Fruit fly (Drosophila melanogaster) whole organism, prepupa: ENCODE results near the gene ftz.

Experiments
- Blimp-1 ChIP-seq: fragments of 200-800 bp; sonication (Bioruptor generic); optimal IDR thresholded peaks from 3 replicates; lab custom pipeline; 2017; ENCODE audit warnings: missing biosample characterization, missing genetic modification characterization, mild to moderate bottlenecking, moderate library complexity, missing genetic modification reagents
- CG10669 ChIP-seq: fragments of 200-800 bp; sonication (Bioruptor generic); optimal IDR thresholded peaks from 3 replicates; lab custom pipeline; 2018; ENCODE audit warnings: missing biosample characterization, mild to moderate bottlenecking, missing genetic modification characterization, moderate library complexity
- CG11762 ChIP-seq: fragments of 200-800 bp; sonication (Bioruptor generic); optimal IDR thresholded peaks from 3 replicates; lab custom pipeline; 2016; ENCODE audit warnings: missing biosample characterization, missing genetic modification characterization; ENCODE audit not compliant: insufficient read depth
- CG11902 ChIP-seq: fragments of 200-800 bp; sonication (Bioruptor generic); optimal IDR thresholded peaks from 3 replicates; lab custom pipeline; 2016; ENCODE audit warnings: missing biosample characterization, missing genetic modification characterization
- CG15336 ChIP-seq: fragments of 200-800 bp; sonication (Bioruptor generic); IDR thresholded peaks from 2 replicates; pipeline ENCODE4 v1.3.6; 2022; ENCODE audit warnings: missing biosample characterization, missing genetic modification characterization
- CG1621 ChIP-seq: fragments of 200-800 bp; sonication (Bioruptor generic); optimal IDR thresholded peaks from 3 replicates; lab custom pipeline; 2018; ENCODE audit warnings: missing biosample characterization, mild to moderate bottlenecking, missing genetic modification characterization
- CG3032 ChIP-seq: fragments of 200-800 bp; optimal IDR thresholded peaks from 2 replicates; lab custom pipeline; 2019; ENCODE audit warnings: missing biosample characterization, mild to moderate bottlenecking, missing genetic modification characterization, moderate library complexity
- CG31627 ChIP-seq: fragments of 200-800 bp; sonication (Bioruptor generic); optimal IDR thresholded peaks from 3 replicates; lab custom pipeline; 2016; ENCODE audit warnings: missing biosample characterization, missing genetic modification characterization
- CG34406 ChIP-seq: fragments of 200-800 bp; sonication (Bioruptor generic); optimal IDR thresholded peaks from 3 replicates; lab custom pipeline; 2016; ENCODE audit warnings: missing biosample characterization, missing genetic modification characterization
- CG3919 ChIP-seq: fragments of 200-800 bp; sonication (Bioruptor generic); optimal IDR thresholded peaks from 3 replicates; lab custom pipeline; 2016; ENCODE audit warnings: missing biosample characterization, missing genetic modification characterization
- CG6792 ChIP-seq: fragments of 200-800 bp; sonication (Bioruptor generic); optimal IDR thresholded peaks from 3 replicates; lab custom pipeline; 2016; ENCODE audit warnings: missing biosample characterization, missing genetic modification characterization
- CG8119 ChIP-seq: fragments of 200-800 bp; sonication (Bioruptor generic); IDR thresholded peaks from 3 replicates; pipeline ENCODE4 v1.3.6; 2022; ENCODE audit warnings: missing biosample characterization, missing genetic modification characterization
- CG8319 ChIP-seq: fragments of 200-800 bp; sonication (Bioruptor generic); optimal IDR thresholded peaks from 3 replicates; lab custom pipeline; 2016; ENCODE audit warnings: missing biosample characterization, missing genetic modification characterization
- CG8632 ChIP-seq: fragments of 200-800 bp; sonication (Bioruptor generic); optimal IDR thresholded peaks from 3 replicates; lab custom pipeline; 2016; ENCODE audit warnings: missing biosample characterization, missing genetic modification characterization
- Eip75B ChIP-seq: fragments of 200-800 bp; sonication (Bioruptor generic); optimal IDR thresholded peaks from 3 replicates; lab custom pipeline; 2016; ENCODE audit warnings: missing biosample characterization, missing genetic modification characterization
- Eip78C ChIP-seq: fragments of 200-800 bp; sonication (Bioruptor generic); peaks from one replicate; lab custom pipeline; 2016; ENCODE audit warnings: missing biosample characterization, missing genetic modification characterization
- Eip93F ChIP-seq: fragments of 200-800 bp; sonication (Bioruptor generic); optimal IDR thresholded peaks from 2 replicates; lab custom pipeline; 2016; ENCODE audit warnings: missing biosample characterization, mild to moderate bottlenecking, missing genetic modification characterization
- Ets96B ChIP-seq: fragments of 200-800 bp; optimal IDR thresholded peaks from 2 replicates; lab custom pipeline; 2019; ENCODE audit warnings: missing biosample characterization, mild to moderate bottlenecking, missing genetic modification characterization, moderate library complexity
- Gug ChIP-seq: fragments of 200-800 bp; sonication (Bioruptor generic); IDR thresholded peaks from 2 replicates; pipeline ENCODE4 v1.3.6; 2022; ENCODE audit warnings: missing biosample characterization, missing genetic modification characterization
- Hr38 ChIP-seq: sonication (Bioruptor generic); optimal IDR thresholded peaks from 2 replicates; lab custom pipeline; 2016; ENCODE audit warnings: missing biosample characterization, missing genetic modification characterization
- Hr4 ChIP-seq: fragments of 200-800 bp; sonication (Bioruptor generic); optimal IDR thresholded peaks from 3 replicates; lab custom pipeline; 2016; ENCODE audit warnings: missing biosample characterization, missing genetic modification characterization
- Lpt ChIP-seq: fragments of 200-800 bp; sonication (Bioruptor generic); optimal IDR thresholded peaks from 3 replicates; lab custom pipeline; 2016; ENCODE audit warnings: missing biosample characterization, missing genetic modification characterization
- OdsH ChIP-seq: fragments of 200-800 bp; sonication (Bioruptor generic); optimal IDR thresholded peaks from 3 replicates; lab custom pipeline; 2016; ENCODE audit warnings: missing biosample characterization, missing genetic modification characterization
- Smox ChIP-seq: fragments of 200-800 bp; sonication (Bioruptor generic); optimal IDR thresholded peaks from 3 replicates; lab custom pipeline; 2016; ENCODE audit warnings: missing biosample characterization, missing genetic modification characterization
- Sox102F ChIP-seq: fragments of 200-800 bp; sonication (Bioruptor generic); optimal IDR thresholded peaks from 2 replicates; lab custom pipeline; 2016; ENCODE audit warnings: missing biosample characterization, mild to moderate bottlenecking, missing genetic modification characterization
- Sox14 ChIP-seq: fragments of 200-800 bp; sonication (Bioruptor generic); optimal IDR thresholded peaks from 3 replicates; lab custom pipeline; 2016; ENCODE audit warnings: missing biosample characterization, missing genetic modification characterization
- Sox15 ChIP-seq: fragments of 200-800 bp; sonication (Bioruptor generic); optimal IDR thresholded peaks from 3 replicates; lab custom pipeline; 2016; ENCODE audit warnings: missing biosample characterization, missing genetic modification characterization
- achi ChIP-seq: fragments of 200-800 bp; sonication (Bioruptor generic); optimal IDR thresholded peaks from 3 replicates; lab custom pipeline; 2016; ENCODE audit warnings: missing biosample characterization, missing genetic modification characterization
- acj6 ChIP-seq: fragments of 200-800 bp; sonication (Bioruptor generic); optimal IDR thresholded peaks from 3 replicates; lab custom pipeline; 2016; ENCODE audit warnings: missing biosample characterization, missing genetic modification characterization
- cyc ChIP-seq: fragments of 200-800 bp; sonication (Bioruptor generic); optimal IDR thresholded peaks from 3 replicates; lab custom pipeline; 2016; ENCODE audit warnings: missing biosample characterization, missing genetic modification characterization
- dsx ChIP-seq: fragments of 200-800 bp; optimal IDR thresholded peaks from 3 replicates; lab custom pipeline; 2019; ENCODE audit warnings: missing biosample characterization, mild to moderate bottlenecking, missing genetic modification characterization, moderate library complexity; ENCODE audit not compliant: poor library complexity, severe bottlenecking
- eg ChIP-seq: fragments of 200-800 bp; sonication (Bioruptor generic); IDR thresholded peaks from 3 replicates; pipeline ENCODE4 v1.3.6; 2022; ENCODE audit warnings: missing biosample characterization, missing genetic modification characterization
- esn ChIP-seq: fragments of 200-800 bp; sonication (Bioruptor generic); optimal IDR thresholded peaks from 2 replicates; lab custom pipeline; 2016; ENCODE audit warnings: missing biosample characterization, mild to moderate bottlenecking, missing genetic modification characterization, moderate library complexity
- fd59A ChIP-seq: fragments of 200-800 bp; sonication (Bioruptor generic); optimal IDR thresholded peaks from 2 replicates; lab custom pipeline; 2017; ENCODE audit warnings: missing biosample characterization, mild to moderate bottlenecking, missing genetic modification characterization, missing genetic modification reagents
- fkh ChIP-seq: fragments of 200-800 bp; sonication (Bioruptor generic); optimal IDR thresholded peaks from 3 replicates; lab custom pipeline; 2017; ENCODE audit warnings: missing biosample characterization, mild to moderate bottlenecking, missing genetic modification characterization, moderate library complexity
- lz ChIP-seq: fragments of 200-800 bp; sonication (Bioruptor generic); optimal IDR thresholded peaks from 3 replicates; lab custom pipeline; 2016; ENCODE audit warnings: missing biosample characterization, missing genetic modification characterization
- pdm3 ChIP-seq: fragments of 200-800 bp; sonication (Bioruptor generic); optimal IDR thresholded peaks from 3 replicates; lab custom pipeline; 2016; ENCODE audit warnings: missing biosample characterization, missing genetic modification characterization
- ss ChIP-seq, 2 experiments: fragments of 200-800 bp; sonication (Bioruptor generic); optimal IDR thresholded peaks; 2 replicates in 1 of 2; 3 replicates in 1 of 2; lab custom pipeline; 2017 to 2018; ENCODE audit warnings: mild to moderate bottlenecking in 2 of 2, missing biosample characterization in 2 of 2, missing genetic modification characterization in 2 of 2, moderate library complexity in 1 of 2
- svp ChIP-seq: fragments of 200-800 bp; sonication (Bioruptor generic); peaks from one replicate; lab custom pipeline; 2016; ENCODE audit warnings: missing biosample characterization, missing genetic modification characterization
- vri ChIP-seq: fragments of 200-800 bp; sonication (Bioruptor generic); optimal IDR thresholded peaks from 3 replicates; lab custom pipeline; 2016; ENCODE audit warnings: missing biosample characterization, mild to moderate bottlenecking, missing genetic modification characterization

Gene ftz

dm6 chr3R:6885182-6885789 lies 21.2 kb downstream of the ftz start:
- TF ChIP-seq acj6 (GFP tag; lab: Kevin White, UChicago) (no peak), esn (GFP tag; lab: Kevin White, UChicago) (no peak), Sox14 (no peak), cyc (GFP tag; lab: Kevin White, UChicago) (no peak)

- TF ChIP-seq CG10669 (GFP tag; lab: Kevin White, UChicago) (no peak), svp (GFP tag; lab: Kevin White, UChicago) (peak; percentile 16)
- TF ChIP-seq, all 60 proteins: peak for 1
These were observed 24.7 kb downstream of the ftz start for dm6 chr3R:6888795-6889194.

- TF ChIP-seq Sox15 (GFP tag; lab: Kevin White, UChicago) (no peak), Sox102F (GFP tag; lab: Kevin White, UChicago) (peak; percentile 46), achi (GFP tag; lab: Kevin White, UChicago) (peak; percentile 55), svp (GFP tag; lab: Kevin White, UChicago) (peak; percentile 13), vri (GFP tag; lab: Kevin White, UChicago) (no peak), ss (GFP tag; optimal IDR thresholded peaks at IDR 0.05; lab: Kevin White, UChicago) (peak in 1 of 2 experiments; percentile 30), fkh (peak; percentile 87), CG11762 (GFP tag; lab: Kevin White, UChicago) (no peak), CG6792 (no peak), CG8119 (no peak), Eip78C (peak; percentile 75), Gug (GFP tag; lab: Robert Waterston, UW) (no peak)
These were observed 29.0 kb downstream of the ftz start for dm6 chr3R:6893137-6893578.

dm6 chr3R:6898922-6899321 lies 34.8 kb downstream of the ftz start:
- TF ChIP-seq Smox (GFP tag; lab: Kevin White, UChicago) = no peak
- TF ChIP-seq CG3032 (tag; lab: Kevin White, UChicago) = peak; percentile 2
- TF ChIP-seq Eip78C = peak; percentile 4
- TF ChIP-seq ss (GFP tag; optimal IDR thresholded peaks at IDR 0.05; lab: Kevin White, UChicago) = peak in 1 of 2 experiments; percentile 19

dm6 chr3R:6903289-6903791 lies 39.2 kb downstream of the ftz start:
- TF ChIP-seq CG8119 = peak; percentile 63; the same call in 1 of the 3 replicates
- no peak for TF ChIP-seq fkh
- TF ChIP-seq cyc (GFP tag; lab: Kevin White, UChicago) = peak; percentile 19
- TF ChIP-seq CG1621 = no peak
- TF ChIP-seq OdsH (GFP tag; lab: Kevin White, UChicago) = peak; percentile 10
- TF ChIP-seq eg (GFP tag; lab: Robert Waterston, UW) = 0 out of 3 replicates have a peak, but pooled peaks have one; percentile 50
- no peak for TF ChIP-seq Gug (GFP tag; lab: Robert Waterston, UW)
- no peak for TF ChIP-seq Blimp-1 (GFP tag; lab: Kevin White, UChicago)
- TF ChIP-seq vri (GFP tag; lab: Kevin White, UChicago) = no peak
- peak; percentile 30 for TF ChIP-seq CG8632
- peak; percentile 51 for TF ChIP-seq achi (GFP tag; lab: Kevin White, UChicago)
- peak; percentile 54 for TF ChIP-seq Ets96B
- peak; percentile 30 for TF ChIP-seq acj6 (GFP tag; lab: Kevin White, UChicago)
- TF ChIP-seq CG10669 (GFP tag; lab: Kevin White, UChicago) = no peak
- TF ChIP-seq esn (GFP tag; lab: Kevin White, UChicago) = peak; percentile 40
- no peak for TF ChIP-seq Lpt (GFP tag; lab: Kevin White, UChicago)
- peak; percentile 7 for TF ChIP-seq pdm3 (GFP tag; lab: Kevin White, UChicago)
- TF ChIP-seq lz (GFP tag; lab: Kevin White, UChicago) = no peak
- TF ChIP-seq Hr38 (GFP tag; lab: Kevin White, UChicago) = no peak
- TF ChIP-seq CG11902 (GFP tag; lab: Kevin White, UChicago) = peak; percentile 16
- no peak for TF ChIP-seq Eip93F (GFP tag; lab: Kevin White, UChicago)
- no peak for TF ChIP-seq CG31627 (GFP tag; lab: Kevin White, UChicago)
- TF ChIP-seq CG15336 = peak; percentile 48; the same call in 1 of the 2 replicates
- peak; percentile 25 to 30 for TF ChIP-seq ss (GFP tag; optimal IDR thresholded peaks at IDR 0.05; lab: Kevin White, UChicago)
- TF ChIP-seq svp (GFP tag; lab: Kevin White, UChicago) = peak; percentile 70
- TF ChIP-seq CG34406 (GFP tag; lab: Kevin White, UChicago) = peak; percentile 56
- peak; percentile 44 for TF ChIP-seq CG3919
- peak; percentile 22 for TF ChIP-seq CG11762 (GFP tag; lab: Kevin White, UChicago)
- TF ChIP-seq fd59A (GFP tag; lab: Kevin White, UChicago) = no peak
- TF ChIP-seq CG6792 = peak; percentile 21
- TF ChIP-seq dsx (GFP tag; lab: Kevin White, UChicago) = no peak
- TF ChIP-seq Eip75B (GFP tag; lab: Kevin White, UChicago) = no peak
- TF ChIP-seq Hr4 (GFP tag; lab: Kevin White, UChicago) = peak; percentile 4
- TF ChIP-seq CG8319 (GFP tag; lab: Kevin White, UChicago) = no peak
